Fruit fly (Drosophila melanogaster): Measurements from ENCODE around the gene CG43198.

DNA sequence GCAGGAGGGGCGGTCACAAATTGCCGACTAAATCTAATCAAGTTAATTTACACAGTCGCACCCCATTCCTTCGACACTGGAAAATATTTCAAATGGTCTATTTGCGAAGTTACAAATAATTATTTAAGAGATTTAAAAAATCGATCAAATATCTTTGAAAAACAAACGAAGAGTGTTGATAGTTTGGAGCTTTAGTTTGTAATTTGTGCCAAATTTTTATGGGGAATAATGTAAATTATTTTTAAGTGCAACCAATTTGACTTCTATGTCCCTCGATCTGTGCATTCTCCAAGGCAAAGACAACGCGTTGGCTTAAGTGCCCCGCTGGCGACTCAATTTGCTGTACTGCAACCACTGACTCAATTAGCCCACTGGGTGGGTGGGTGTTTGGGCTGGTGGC lies 35.3 kb downstream of the CG43198 start:
- no peak for TF ChIP-seq CG17806 (tag; optimal IDR thresholded peaks at IDR 0.05)
- TF ChIP-seq CG13204 (GFP tag; optimal IDR thresholded peaks at IDR 0.05), result no peak
- TF ChIP-seq CG12605 (GFP tag; IDR thresholded peaks at IDR 0.05), result no peak
- TF ChIP-seq CG8301 (tag; optimal IDR thresholded peaks at IDR 0.05), result no peak
- no peak for TF ChIP-seq Pif1B (GFP tag; optimal IDR thresholded peaks at IDR 0.05)
- TF ChIP-seq Ets98B (GFP tag; IDR thresholded peaks at IDR 0.05), result no peak
- no peak for TF ChIP-seq CG15710 (tag; optimal IDR thresholded peaks at IDR 0.05)
- TF ChIP-seq Snoo (tag; optimal IDR thresholded peaks at IDR 0.05), result no peak
- no peak for TF ChIP-seq CG32121 (GFP tag; IDR thresholded peaks at IDR 0.05)
- no peak for TF ChIP-seq rn (GFP tag; IDR thresholded peaks at IDR 0.05)
- TF ChIP-seq CG4496 (GFP tag; IDR thresholded peaks at IDR 0.05), result no peak
- no peak for TF ChIP-seq gl (tag; optimal IDR thresholded peaks at IDR 0.05)
- TF ChIP-seq CG8159 (tag; optimal IDR thresholded peaks at IDR 0.05), result no peak
- TF ChIP-seq fd96Ca (GFP tag; IDR thresholded peaks at IDR 0.05), result no peak

Data from whole organism, pupa.